Worm (Caenorhabditis elegans): Measurements from ENCODE around the gene F59A6.13.

- no peak for TF ChIP-seq sdz-38 (tag; optimal IDR thresholded peaks at IDR 0.05)
- no peak for TF ChIP-seq snpc-1.1 (tag; optimal IDR thresholded peaks at IDR 0.05; ENCODE audit: insufficient read depth)
- no peak for TF ChIP-seq lin-35 (GFP tag; optimal IDR thresholded peaks at IDR 0.05)
- TF ChIP-seq pha-4 (tag; optimal IDR thresholded peaks at IDR 0.05), result no peak
- TF ChIP-seq ztf-28 (GFP tag; IDR thresholded peaks at IDR 0.05), result no peak
- TF ChIP-seq dpl-1 (GFP tag; optimal IDR thresholded peaks at IDR 0.05), result no peak
- TF ChIP-seq C17E4.6 (GFP tag; IDR thresholded peaks at IDR 0.05), result no peak
- TF ChIP-seq unc-130 (GFP tag; optimal IDR thresholded peaks at IDR 0.05), result peak; percentile 9
- TF ChIP-seq ama-1 (optimal IDR thresholded peaks at IDR 0.05), result no peak
- TF ChIP-seq ama-1 (GFP tag; optimal IDR thresholded peaks at IDR 0.05), result no peak
- TF ChIP-seq C06A6.2 (GFP tag; conservative IDR thresholded peaks at IDR 0.05), result no peak
- TF ChIP-seq egl-44 (GFP tag; IDR thresholded peaks at IDR 0.05), result no peak
- no peak for TF ChIP-seq F37B4.10 (GFP tag; IDR thresholded peaks at IDR 0.05)
- TF ChIP-seq K11D2.4 (GFP tag; IDR thresholded peaks at IDR 0.05), result 0 out of 2 replicates have a peak, but pooled peaks have one; percentile 40
- 0 out of 2 replicates have a peak, but pooled peaks have one; percentile 8 for TF ChIP-seq lir-1 (GFP tag; conservative IDR thresholded peaks at IDR 0.05)
These were observed 33.6 kb downstream of the F59A6.13 start for ce11 chrII:5056254-5056653.
